Worm (Caenorhabditis elegans): Measurements from ENCODE around the gene T05H4.3.

The T05H4.3 gene

DNA sequence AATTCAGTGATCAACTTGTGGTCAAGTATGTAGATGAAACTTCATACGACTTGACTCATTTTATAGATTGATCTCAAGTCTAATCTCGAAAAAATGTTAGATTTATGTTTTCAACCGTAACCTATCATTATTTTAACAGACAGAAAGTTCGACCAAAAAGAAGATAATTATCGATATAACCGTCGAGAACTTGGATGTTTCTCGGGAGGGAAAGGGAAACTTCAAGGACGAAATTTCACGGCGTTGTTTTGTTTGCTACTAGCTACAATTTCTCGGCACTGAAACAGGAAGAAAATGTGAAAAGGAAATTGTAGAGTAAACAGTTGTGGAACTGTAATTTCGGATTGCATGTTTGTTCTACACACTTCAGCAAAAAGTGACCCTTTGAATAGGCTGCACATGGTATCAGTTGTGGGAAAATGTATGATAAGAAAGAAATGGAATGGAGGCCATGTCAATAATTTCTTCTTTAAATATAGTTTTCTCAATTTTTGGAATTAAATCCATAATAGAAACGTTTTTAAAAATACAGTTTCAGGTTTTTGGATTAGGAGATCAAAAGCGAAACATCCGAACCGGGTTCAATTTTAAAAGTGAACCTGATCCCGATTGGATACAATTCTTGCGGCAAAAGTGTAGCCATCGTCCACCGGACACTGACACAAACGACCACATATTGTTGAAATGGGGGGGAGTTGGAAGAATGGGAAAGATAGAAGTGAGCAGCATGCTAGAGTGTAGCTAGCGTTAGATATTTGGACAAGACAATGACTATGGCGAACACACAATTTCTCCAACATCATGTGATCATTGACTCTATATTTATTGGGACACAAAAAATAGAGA lies 11.4 kb upstream of the T05H4.3 start:
- no peak for TF ChIP-seq aly-1 (tag; optimal IDR thresholded peaks at IDR 0.05)
- no peak for TF ChIP-seq sea-1 (GFP tag; conservative IDR thresholded peaks at IDR 0.05)
- no peak for TF ChIP-seq hmbx-1 (tag; optimal IDR thresholded peaks at IDR 0.05)
- no peak for TF ChIP-seq scrt-1 (GFP tag; IDR thresholded peaks at IDR 0.05)
- no peak for TF ChIP-seq flt-1 (GFP tag; IDR thresholded peaks at IDR 0.05)
- no peak for TF ChIP-seq tra-4 (tag; optimal IDR thresholded peaks at IDR 0.05)
- no peak for TF ChIP-seq tbx-11 (GFP tag; IDR thresholded peaks at IDR 0.05)
- no peak for TF ChIP-seq hnd-1 (tag; optimal IDR thresholded peaks at IDR 0.05)
- TF ChIP-seq ets-7 (tag; optimal IDR thresholded peaks at IDR 0.05) = no peak
- no peak for TF ChIP-seq tbx-37 (GFP tag; conservative IDR thresholded peaks at IDR 0.05)
- TF ChIP-seq hmg-4 (GFP tag; optimal IDR thresholded peaks at IDR 0.05) = no peak
- TF ChIP-seq ceh-36 (tag; optimal IDR thresholded peaks at IDR 0.05) = no peak
- no peak for TF ChIP-seq F13C5.2 (tag; optimal IDR thresholded peaks at IDR 0.05)
- TF ChIP-seq pes-1 (GFP tag; IDR thresholded peaks at IDR 0.05) = no peak
- TF ChIP-seq ama-1 (optimal IDR thresholded peaks at IDR 0.05) = no peak
- TF ChIP-seq ceh-13 (GFP tag; optimal IDR thresholded peaks at IDR 0.05) = no peak
- TF ChIP-seq B0310.2 (tag; optimal IDR thresholded peaks at IDR 0.05) = no peak

DNA sequence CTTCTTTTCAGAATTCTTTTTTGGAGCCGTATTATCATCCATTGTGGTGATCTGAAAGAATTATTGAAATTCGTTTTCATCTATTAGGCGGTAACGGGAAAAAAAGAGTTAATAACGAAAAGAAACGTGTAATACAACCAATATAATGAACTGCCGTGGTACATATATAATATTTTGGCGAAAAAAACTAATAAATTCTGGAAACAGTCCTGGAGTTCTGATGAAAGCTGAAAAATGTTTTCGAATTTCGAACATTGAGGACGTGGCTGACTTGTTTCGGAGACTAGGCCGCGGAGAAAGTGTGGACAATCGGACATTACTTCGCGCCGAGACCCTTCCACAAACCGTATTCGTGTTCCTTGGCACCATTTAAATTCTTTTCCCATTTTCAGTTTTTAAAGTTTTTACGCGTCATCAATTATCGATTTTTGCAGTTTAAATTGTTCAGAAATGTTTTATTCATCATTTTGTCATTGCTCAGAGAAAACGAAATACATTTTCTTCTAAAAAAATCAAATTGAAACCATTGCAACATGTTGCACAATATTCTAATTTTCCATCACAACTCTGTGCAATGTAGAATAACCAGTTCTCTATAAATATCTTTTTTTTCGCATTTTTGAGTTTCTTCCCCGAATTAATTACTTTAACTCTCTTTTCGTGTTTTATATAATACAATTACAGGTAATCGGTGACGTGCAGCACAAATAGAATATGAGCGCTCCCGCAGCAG lies 8.5 kb upstream of the T05H4.3 start, which contains the start of the genes gad-1 and erfa-1:
TSS of gene gad-1 (minus strand) at position 51 of the 733 bp plus-strand sequence.
TSS of gene erfa-1 (plus strand) at position 683 of the 733 bp plus-strand sequence.
- no peak for TF ChIP-seq hmbx-1 (tag; optimal IDR thresholded peaks at IDR 0.05)
- TF ChIP-seq tbx-37 (GFP tag; conservative IDR thresholded peaks at IDR 0.05) = peak; percentile 71

DNA sequence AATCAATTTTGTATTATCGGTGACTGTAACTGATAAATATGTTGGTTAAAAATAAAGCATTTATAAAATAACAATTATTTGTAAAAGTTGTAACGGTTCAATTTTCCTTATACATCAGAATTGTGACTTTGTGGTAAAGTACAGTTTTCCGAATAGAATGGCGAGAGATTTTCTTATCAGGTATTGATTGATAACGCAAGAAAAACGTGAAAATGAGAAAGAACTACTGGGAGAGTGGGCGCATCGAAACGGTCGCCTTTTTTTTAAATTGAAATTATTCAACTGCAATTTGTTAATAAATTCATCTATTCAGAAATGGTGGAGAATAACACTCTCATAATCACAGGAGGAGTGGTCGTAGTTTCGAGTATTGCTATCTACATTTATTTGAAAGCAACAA lies 5.8 kb upstream of the T05H4.3 start, which contains the start of gene hpo-19:
TSS of gene hpo-19 (plus strand) at position 314 of the 400 bp plus-strand sequence.
- TF ChIP-seq ets-7 (tag; optimal IDR thresholded peaks at IDR 0.05) (no peak), tra-4 (tag; optimal IDR thresholded peaks at IDR 0.05) (no peak), tbx-11 (GFP tag; IDR thresholded peaks at IDR 0.05) (no peak), scrt-1 (GFP tag; IDR thresholded peaks at IDR 0.05) (no peak), sea-1 (GFP tag; conservative IDR thresholded peaks at IDR 0.05) (no peak)

DNA sequence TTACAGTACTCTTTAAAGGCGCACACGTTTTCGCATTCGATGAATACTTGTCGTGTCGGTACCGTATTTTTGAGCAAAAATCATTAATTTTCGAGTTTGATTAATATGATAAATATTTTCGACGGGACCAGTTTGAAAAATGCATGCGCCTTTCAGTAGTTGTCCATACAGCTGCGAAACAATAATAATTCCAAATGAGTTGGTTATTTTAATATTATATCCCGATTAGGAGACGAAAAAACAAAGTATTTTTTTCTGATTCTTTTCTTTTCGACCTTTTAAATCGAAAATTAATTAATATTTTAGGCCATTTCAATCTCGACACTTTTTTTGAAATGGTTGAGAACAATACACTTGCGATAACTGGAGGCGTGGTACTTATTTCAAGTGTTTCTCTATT lies 3.5 kb upstream of the T05H4.3 start, which contains the start of gene T05H4.4:
TSS of gene T05H4.4 (plus strand) at position 301 of the 400 bp plus-strand sequence.
- TF ChIP-seq ets-7 (tag; optimal IDR thresholded peaks at IDR 0.05) (no peak), hmbx-1 (tag; optimal IDR thresholded peaks at IDR 0.05) (no peak), ceh-36 (tag; optimal IDR thresholded peaks at IDR 0.05) (no peak), ceh-13 (GFP tag; optimal IDR thresholded peaks at IDR 0.05) (no peak), tbx-11 (GFP tag; IDR thresholded peaks at IDR 0.05) (no peak), pes-1 (GFP tag; IDR thresholded peaks at IDR 0.05) (no peak), scrt-1 (GFP tag; IDR thresholded peaks at IDR 0.05) (no peak), B0310.2 (tag; optimal IDR thresholded peaks at IDR 0.05) (no peak), F13C5.2 (tag; optimal IDR thresholded peaks at IDR 0.05) (no peak), tbx-37 (GFP tag; conservative IDR thresholded peaks at IDR 0.05) (no peak), flt-1 (GFP tag; IDR thresholded peaks at IDR 0.05) (no peak), sea-1 (GFP tag; conservative IDR thresholded peaks at IDR 0.05) (no peak), hmg-4 (GFP tag; optimal IDR thresholded peaks at IDR 0.05) (no peak), ama-1 (optimal IDR thresholded peaks at IDR 0.05) (no peak)

DNA sequence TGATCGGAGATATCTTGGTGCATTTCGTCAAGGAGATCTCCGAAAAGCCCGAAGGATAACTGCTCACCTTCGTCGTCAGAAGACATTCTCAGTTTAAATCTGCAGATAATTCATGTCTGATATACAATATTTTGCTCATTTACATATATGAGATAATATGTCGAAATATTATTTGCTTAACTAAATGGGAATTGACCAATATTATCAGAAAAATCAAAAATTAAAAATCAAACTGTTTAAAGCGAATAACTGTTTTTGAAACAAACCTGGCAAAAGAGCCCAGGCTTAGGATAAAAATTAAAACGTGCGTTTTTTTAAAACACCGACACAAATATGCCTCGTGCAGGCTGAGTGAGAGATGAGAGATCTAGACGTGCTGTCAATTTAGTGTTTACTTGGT lies 524 bp upstream of the T05H4.3 start, which contains the start of gene T05H4.15:
TSS of gene T05H4.15 (minus strand) at position 101 of the 400 bp plus-strand sequence.
- TF ChIP-seq hmbx-1 (tag; optimal IDR thresholded peaks at IDR 0.05) = no peak

DNA sequence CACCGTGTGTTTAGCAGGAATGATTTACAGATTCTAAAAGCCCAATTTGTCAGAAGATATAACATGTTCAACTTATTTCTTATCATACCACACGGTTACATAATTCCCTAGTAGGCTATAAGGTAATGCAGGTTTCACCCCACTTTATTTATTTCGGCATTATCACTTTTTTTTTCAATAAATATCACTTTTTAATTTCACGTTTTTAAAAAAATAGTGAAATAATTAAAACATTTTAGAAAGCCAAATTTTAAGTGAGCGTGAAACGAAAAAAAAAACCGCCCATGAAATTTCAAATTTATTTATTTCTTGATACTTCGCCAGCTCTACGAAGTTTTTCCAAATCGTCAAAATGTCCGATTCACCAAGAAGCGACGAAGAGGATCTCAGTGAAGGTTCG lies 6.2 kb downstream of the T05H4.3 start, which contains the start of gene fbxa-196:
TSS of gene fbxa-196 (plus strand) at position 301 of the 400 bp plus-strand sequence.
- no peak for TF ChIP-seq tra-4 (tag; optimal IDR thresholded peaks at IDR 0.05)
- TF ChIP-seq F13C5.2 (tag; optimal IDR thresholded peaks at IDR 0.05) = no peak
- TF ChIP-seq ets-7 (tag; optimal IDR thresholded peaks at IDR 0.05) = no peak

DNA sequence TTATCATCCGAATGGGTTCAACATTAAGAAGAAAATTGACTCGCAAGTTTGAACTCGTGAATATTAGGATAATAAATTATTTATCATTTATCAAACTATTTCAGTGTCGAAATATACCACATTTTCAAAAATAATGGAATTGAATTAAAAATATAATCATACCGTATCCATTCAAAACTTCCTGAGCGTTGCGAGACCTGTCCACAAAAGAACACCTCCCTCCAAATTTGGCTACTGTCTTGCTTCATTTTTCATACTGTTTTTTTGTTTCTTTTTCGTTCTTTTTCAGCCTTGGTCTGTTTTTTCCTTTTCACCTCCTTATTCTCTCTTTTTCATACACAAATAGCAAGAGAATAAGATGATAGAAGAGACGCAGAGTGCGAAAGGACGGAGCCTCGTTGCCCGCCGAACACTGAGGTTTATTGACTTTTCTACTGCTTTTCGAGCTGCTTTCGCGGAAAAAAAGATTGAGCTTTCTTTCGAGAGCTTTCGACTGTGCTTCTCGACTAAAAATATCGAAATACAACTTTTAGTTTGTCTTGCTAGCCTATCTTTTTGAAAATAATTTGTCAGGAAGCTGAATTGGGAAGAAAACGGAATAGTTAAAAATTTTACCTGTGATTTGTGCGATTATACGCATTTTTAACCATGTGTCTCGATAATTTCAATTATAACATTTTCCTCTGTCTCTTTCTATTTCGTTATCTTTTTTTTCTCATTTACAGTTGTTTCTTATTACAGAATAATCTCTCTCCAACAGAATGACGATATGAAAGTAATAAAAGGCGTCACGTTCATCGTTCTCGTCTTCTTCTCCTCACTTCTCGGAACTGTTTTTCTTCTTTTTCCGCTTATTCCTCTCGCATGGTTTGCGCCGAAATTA lies 8.2 kb downstream of the T05H4.3 start, which contains the start of gene acl-8:
TSS of gene acl-8 (plus strand) at position 742 of the 883 bp plus-strand sequence.
- no peak for TF ChIP-seq scrt-1 (GFP tag; IDR thresholded peaks at IDR 0.05)
- TF ChIP-seq tra-4 (tag; optimal IDR thresholded peaks at IDR 0.05) = no peak
- TF ChIP-seq flt-1 (GFP tag; IDR thresholded peaks at IDR 0.05) = no peak
- TF ChIP-seq pes-1 (GFP tag; IDR thresholded peaks at IDR 0.05) = no peak
- TF ChIP-seq tbx-11 (GFP tag; IDR thresholded peaks at IDR 0.05) = no peak
